Worm (Caenorhabditis elegans) whole organism, young adult: Measurements from ENCODE around the gene C46A5.6.

Experiments used
- B0336.3 ChIP-seq: fragments of 200-800 bp; sonication (Bioruptor generic); IDR thresholded peaks from 2 replicates; pipeline ENCODE4 v1.3.6; 2022; ENCODE audit warnings: missing genetic modification characterization, missing compliant biosample characterization
- C06A6.2 ChIP-seq: fragments of 200-800 bp; sonication (Bioruptor generic); conservative IDR thresholded peaks from 2 replicates; pipeline ENCODE4 v1.3.6; 2022; ENCODE audit warnings: missing genetic modification characterization, missing compliant biosample characterization
- F10E7.11 ChIP-seq: sonication (generic microtip); optimal IDR thresholded peaks from 2 replicates; lab custom pipeline; 2017; ENCODE audit warnings: mild to moderate bottlenecking, missing genetic modification characterization, moderate library complexity, missing compliant biosample characterization
- F22D6.2 ChIP-seq: sonication (generic microtip); optimal IDR thresholded peaks from 2 replicates; lab custom pipeline; 2016; ENCODE audit warnings: mild to moderate bottlenecking, missing genetic modification characterization, missing compliant biosample characterization
- F23B12.7 ChIP-seq: sonication (generic microtip); optimal IDR thresholded peaks from 2 replicates; lab custom pipeline; 2017; ENCODE audit warnings: missing genetic modification characterization, mild to moderate bottlenecking, missing compliant biosample characterization, antibody characterized with exemption, moderate library complexity; ENCODE audit not compliant: insufficient read depth
- F55B11.4 ChIP-seq: sonication (generic microtip); optimal IDR thresholded peaks from 2 replicates; lab custom pipeline; 2016; ENCODE audit warnings: missing compliant biosample characterization, missing genetic modification characterization, borderline replicate concordance; ENCODE audit not compliant: insufficient read depth
- F57A8.1 ChIP-seq: fragments of 200-800 bp; sonication (Bioruptor generic); optimal IDR thresholded peaks from 2 replicates; lab custom pipeline; 2018; ENCODE audit warnings: mild to moderate bottlenecking, missing genetic modification characterization, moderate library complexity, missing compliant biosample characterization
- K11D2.4 ChIP-seq: fragments of 200-800 bp; sonication (Bioruptor generic); IDR thresholded peaks from 2 replicates; pipeline ENCODE4 v1.3.6; 2022; ENCODE audit warnings: missing genetic modification reagents, missing genetic modification characterization, missing compliant biosample characterization
- K12H6.12 ChIP-seq: fragments of 200-800 bp; sonication (Bioruptor generic); optimal IDR thresholded peaks from 2 replicates; lab custom pipeline; 2018; ENCODE audit warnings: mild to moderate bottlenecking, missing genetic modification characterization, missing compliant biosample characterization
- T26A5.8 ChIP-seq: sonication (generic microtip); optimal IDR thresholded peaks from 2 replicates; lab custom pipeline; 2016; ENCODE audit warnings: missing genetic modification characterization, missing compliant biosample characterization
- Y53G8AR.9 ChIP-seq: fragments of 200-800 bp; sonication (Bioruptor generic); conservative IDR thresholded peaks from 2 replicates; pipeline ENCODE4 v1.3.6; 2022; ENCODE audit warnings: missing genetic modification reagents, missing genetic modification characterization, missing compliant biosample characterization
- Y67H2A.10 ChIP-seq: fragments of 200-800 bp; sonication (Bioruptor generic); conservative IDR thresholded peaks from 2 replicates; pipeline ENCODE4 v1.3.6; 2022; ENCODE audit warnings: missing genetic modification reagents, missing genetic modification characterization, missing compliant biosample characterization
- aptf-3 ChIP-seq: fragments of 200-800 bp; sonication (Bioruptor generic); IDR thresholded peaks from 2 replicates; pipeline ENCODE4 v1.3.6; 2022; ENCODE audit warnings: missing genetic modification characterization, missing compliant biosample characterization
- attf-5 ChIP-seq: fragments of 200-800 bp; sonication (Bioruptor generic); optimal IDR thresholded peaks from 2 replicates; lab custom pipeline; 2018; ENCODE audit warnings: mild to moderate bottlenecking, missing genetic modification characterization, missing compliant biosample characterization
- bed-1 ChIP-seq: fragments of 200-800 bp; sonication (Bioruptor generic); IDR thresholded peaks from 2 replicates; pipeline ENCODE4 v1.3.6; 2022; ENCODE audit warnings: missing genetic modification reagents, missing genetic modification characterization, missing compliant biosample characterization
- ceh-100 ChIP-seq: fragments of 200-800 bp; sonication (Bioruptor generic); IDR thresholded peaks from 2 replicates; pipeline ENCODE4 v1.3.6; 2022; ENCODE audit warnings: missing genetic modification reagents, missing genetic modification characterization, missing compliant biosample characterization
- ceh-27 ChIP-seq: fragments of 200-800 bp; sonication (Bioruptor generic); optimal IDR thresholded peaks from 2 replicates; lab custom pipeline; 2018; ENCODE audit warnings: mild to moderate bottlenecking, missing genetic modification characterization, moderate library complexity, missing compliant biosample characterization
- ceh-79 ChIP-seq: sonication (generic microtip); optimal IDR thresholded peaks from 2 replicates; lab custom pipeline; 2017; ENCODE audit warnings: mild to moderate bottlenecking, missing genetic modification characterization, missing compliant biosample characterization
- dox-1 ChIP-seq: fragments of 200-800 bp; sonication (Bioruptor generic); IDR thresholded peaks from 2 replicates; pipeline ENCODE4 v1.3.6; 2022; ENCODE audit warnings: missing genetic modification reagents, missing genetic modification characterization, missing compliant biosample characterization
- dpff-1 ChIP-seq: sonication (generic microtip); optimal IDR thresholded peaks from 2 replicates; lab custom pipeline; 2017; ENCODE audit warnings: mild to moderate bottlenecking, missing genetic modification characterization, missing compliant biosample characterization
- egrh-3 ChIP-seq: fragments of 200-800 bp; sonication (Bioruptor generic); IDR thresholded peaks from 2 replicates; pipeline ENCODE4 v1.3.6; 2022; ENCODE audit warnings: missing genetic modification reagents, missing genetic modification characterization, missing compliant biosample characterization
- ekl-4 ChIP-seq: fragments of 200-800 bp; sonication (Bioruptor generic); IDR thresholded peaks from 2 replicates; pipeline ENCODE4 v1.3.6; 2022; ENCODE audit warnings: missing genetic modification reagents, missing genetic modification characterization, missing compliant biosample characterization
- gei-17 ChIP-seq: fragments of 200-800 bp; sonication (Bioruptor generic); optimal IDR thresholded peaks from 2 replicates; lab custom pipeline; 2018; ENCODE audit warnings: mild to moderate bottlenecking, missing genetic modification characterization, missing compliant biosample characterization
- hlh-12 ChIP-seq: sonication (generic microtip); optimal IDR thresholded peaks from 2 replicates; lab custom pipeline; 2016; ENCODE audit warnings: missing genetic modification characterization, missing compliant biosample characterization
- hmg-1.2 ChIP-seq: fragments of 200-800 bp; sonication (Bioruptor generic); IDR thresholded peaks from 2 replicates; pipeline ENCODE4 v1.3.6; 2022; ENCODE audit warnings: missing genetic modification reagents, missing genetic modification characterization, missing compliant biosample characterization
- hmg-20 ChIP-seq: fragments of 200-800 bp; sonication (Bioruptor generic); IDR thresholded peaks from 2 replicates; pipeline ENCODE4 v1.3.6; 2022; ENCODE audit warnings: missing genetic modification reagents, missing genetic modification characterization, missing compliant biosample characterization
- hsf-1 ChIP-seq: fragments of 200-800 bp; sonication (Bioruptor generic); IDR thresholded peaks from 2 replicates; pipeline ENCODE4 v1.3.6; 2022; ENCODE audit warnings: missing genetic modification reagents, missing genetic modification characterization, missing compliant biosample characterization
- let-526 ChIP-seq: fragments of 200-800 bp; sonication (Bioruptor generic); IDR thresholded peaks from 2 replicates; pipeline ENCODE4 v1.3.6; 2022; ENCODE audit warnings: missing genetic modification reagents, missing genetic modification characterization, missing compliant biosample characterization
- let-607 ChIP-seq, 2 experiments: fragments of 200-800 bp in 1 of 2; sonication (Bioruptor generic) in 1 of 2; sonication (generic microtip) in 1 of 2; optimal IDR thresholded peaks; 2 replicates each; lab custom pipeline; 2016 to 2018; ENCODE audit warnings: mild to moderate bottlenecking in 2 of 2, missing compliant biosample characterization in 2 of 2, missing genetic modification characterization in 2 of 2, moderate library complexity in 2 of 2, missing genotype in 1 of 2
- lin-26 ChIP-seq: fragments of 200-800 bp; sonication (Bioruptor generic); IDR thresholded peaks from 2 replicates; pipeline ENCODE4 v1.3.6; 2022; ENCODE audit warnings: missing genetic modification reagents, missing genetic modification characterization, missing compliant biosample characterization
- lin-40 ChIP-seq: sonication (generic microtip); optimal IDR thresholded peaks from 2 replicates; lab custom pipeline; 2016; ENCODE audit warnings: missing genetic modification characterization, mild to moderate bottlenecking, missing compliant biosample characterization, missing genotype, missing genetic modification reagents
- lir-1 ChIP-seq: fragments of 200-800 bp; sonication (Bioruptor generic); conservative IDR thresholded peaks from 2 replicates; pipeline ENCODE4 v1.3.6; 2022; ENCODE audit warnings: missing genetic modification reagents, missing genetic modification characterization, missing compliant biosample characterization
- madf-3 ChIP-seq: fragments of 200-800 bp; sonication (Bioruptor generic); IDR thresholded peaks from 2 replicates; pipeline ENCODE4 v1.3.6; 2022; ENCODE audit warnings: missing genetic modification reagents, missing genetic modification characterization, missing compliant biosample characterization
- madf-6 ChIP-seq: fragments of 200-800 bp; sonication (Bioruptor generic); IDR thresholded peaks from 2 replicates; pipeline ENCODE4 v1.3.6; 2022; ENCODE audit warnings: missing genetic modification reagents, missing genetic modification characterization, missing compliant biosample characterization
- mcd-1 ChIP-seq: fragments of 200-800 bp; sonication (Bioruptor generic); IDR thresholded peaks from 2 replicates; pipeline ENCODE4 v1.3.6; 2022; ENCODE audit warnings: missing genetic modification reagents, missing genetic modification characterization, missing compliant biosample characterization
- nfya-1 ChIP-seq: sonication (generic microtip); optimal IDR thresholded peaks from 2 replicates; lab custom pipeline; 2017; ENCODE audit warnings: antibody characterized with exemption, missing compliant biosample characterization, missing genetic modification characterization, borderline replicate concordance; ENCODE audit not compliant: insufficient read depth
- nfya-2 ChIP-seq: fragments of 200-800 bp; sonication (Bioruptor generic); IDR thresholded peaks from 2 replicates; pipeline ENCODE4 v1.3.6; 2022; ENCODE audit warnings: missing genetic modification reagents, missing genetic modification characterization, missing compliant biosample characterization
- nfyb-1 ChIP-seq: fragments of 200-800 bp; sonication (Bioruptor generic); IDR thresholded peaks from 2 replicates; pipeline ENCODE4 v1.3.6; 2022; ENCODE audit warnings: missing genetic modification reagents, missing genetic modification characterization, missing compliant biosample characterization
- nhr-120 ChIP-seq: fragments of 200-800 bp; sonication (Bioruptor generic); IDR thresholded peaks from 2 replicates; pipeline ENCODE4 v1.3.6; 2022; ENCODE audit warnings: missing genetic modification characterization, missing compliant biosample characterization
- nhr-27 ChIP-seq: fragments of 200-800 bp; sonication (Bioruptor generic); optimal IDR thresholded peaks from 2 replicates; lab custom pipeline; 2018; ENCODE audit warnings: mild to moderate bottlenecking, missing genetic modification characterization, moderate library complexity, missing compliant biosample characterization
- pbrm-1 ChIP-seq: fragments of 200-800 bp; sonication (Bioruptor generic); IDR thresholded peaks from 2 replicates; pipeline ENCODE4 v1.3.6; 2022; ENCODE audit warnings: missing genetic modification reagents, missing genetic modification characterization, missing compliant biosample characterization
- rec-8 ChIP-seq, 2 experiments: sonication (generic microtip); optimal IDR thresholded peaks; 2 replicates each; lab custom pipeline; 2016; ENCODE audit warnings: mild to moderate bottlenecking in 2 of 2, missing genetic modification characterization in 2 of 2, missing genetic modification reagents in 2 of 2, missing genotype in 2 of 2, missing biosample characterization in 1 of 2, missing compliant biosample characterization in 1 of 2, moderate library complexity in 1 of 2
- rpc-1 ChIP-seq, 2 experiments: fragments of 150-350 bp in 1 of 2; sonication (generic microtip) in 1 of 2; optimal IDR thresholded peaks; 2 replicates each; lab custom pipeline; 2014 to 2018; ENCODE audit warnings: missing biosample characterization in 1 of 2, missing genetic modification characterization in 1 of 2, missing genetic modification reagents in 1 of 2, missing genotype in 1 of 2
- somi-1 ChIP-seq: fragments of 200-800 bp; sonication (Bioruptor generic); optimal IDR thresholded peaks from 2 replicates; lab custom pipeline; 2018; ENCODE audit warnings: mild to moderate bottlenecking, missing genetic modification characterization, missing compliant biosample characterization
- tbp1 ChIP-seq: fragments of 200-800 bp; sonication (Bioruptor generic); optimal IDR thresholded peaks from 2 replicates; lab custom pipeline; 2018; ENCODE audit warnings: mild to moderate bottlenecking, missing genetic modification characterization, missing compliant biosample characterization
- xnd-1 ChIP-seq: sonication (generic microtip); optimal IDR thresholded peaks from 2 replicates; lab custom pipeline; 2016; ENCODE audit warnings: missing genotype, missing genetic modification reagents, missing genetic modification characterization, missing compliant biosample characterization
- ztf-6 ChIP-seq: fragments of 200-800 bp; sonication (Bioruptor generic); IDR thresholded peaks from 2 replicates; pipeline ENCODE4 v1.3.6; 2022; ENCODE audit warnings: missing genetic modification reagents, missing genetic modification characterization, missing compliant biosample characterization

C46A5.6 gene

ce11 chrIV:7789521-7789949 is 25.9 kb upstream of the C46A5.6 start, which contains the start of gene imp-3 (continued):
- peak; percentile 7 for TF ChIP-seq dpff-1 (tag; lab: Kevin White, UChicago)
- TF ChIP-seq ekl-4 (GFP tag; lab: Robert Waterston, UW): peak; percentile 83
- TF ChIP-seq attf-5: peak; percentile 74
- peak; percentile 60 for TF ChIP-seq tbp1 (GFP tag; lab: Kevin White, UChicago)
- TF ChIP-seq nhr-27 (tag; lab: Kevin White, UChicago): no peak
- no peak for TF ChIP-seq F57A8.1 (GFP tag; lab: Kevin White, UChicago)
- no peak for TF ChIP-seq ztf-6 (GFP tag; lab: Robert Waterston, UW)
- peak; percentile 77 for TF ChIP-seq lin-26 (GFP tag; lab: Robert Waterston, UW)
- peak; percentile 60 for TF ChIP-seq lin-40
- TF ChIP-seq madf-6 (GFP tag; lab: Robert Waterston, UW): peak; percentile 72
- no peak for TF ChIP-seq F22D6.2 (tag; lab: Kevin White, UChicago)
- peak; percentile 75 for TF ChIP-seq hsf-1 (GFP tag; lab: Robert Waterston, UW)
- no peak for TF ChIP-seq rec-8 (tag; optimal IDR thresholded peaks at IDR 0.05; lab: Kevin White, UChicago)
- peak; percentile 33 for TF ChIP-seq Y67H2A.10 (GFP tag; lab: Robert Waterston, UW)
- 0 out of 2 replicates have a peak, but pooled peaks have one; percentile 46 for TF ChIP-seq hmg-20
- peak; percentile 69 for TF ChIP-seq nfyb-1
- TF ChIP-seq nfya-2 (GFP tag; lab: Robert Waterston, UW): no peak
- TF ChIP-seq mcd-1: peak; percentile 73
- TF ChIP-seq xnd-1 (tag; lab: Kevin White, UChicago): peak; percentile 23
- no peak for TF ChIP-seq hlh-12 (tag; lab: Kevin White, UChicago)
- TF ChIP-seq F23B12.7 (tag; lab: Kevin White, UChicago): no peak
- no peak for TF ChIP-seq bed-1
- peak; percentile 95 for TF ChIP-seq Y53G8AR.9 (GFP tag; lab: Robert Waterston, UW)
- peak; percentile 62 for TF ChIP-seq pbrm-1 (GFP tag; lab: Robert Waterston, UW)
- TF ChIP-seq aptf-3: peak; percentile 35; the same call in 1 of the 2 replicates
- TF ChIP-seq dox-1 (GFP tag; lab: Robert Waterston, UW): peak; percentile 68; the same call in 1 of the 2 replicates
- 0 out of 2 replicates have a peak, but pooled peaks have one; percentile 22 for TF ChIP-seq lir-1 (GFP tag; lab: Robert Waterston, UW)
- no peak for TF ChIP-seq T26A5.8 (tag; lab: Kevin White, UChicago)
- no peak for TF ChIP-seq C06A6.2 (GFP tag; lab: Robert Waterston, UW)
- no peak for TF ChIP-seq somi-1 (GFP tag; lab: Kevin White, UChicago)
- TF ChIP-seq F10E7.11: peak; percentile 69
- TF ChIP-seq K12H6.12: peak; percentile 51
- peak; percentile 7 for TF ChIP-seq ceh-27 (GFP tag; lab: Kevin White, UChicago)
- TF ChIP-seq egrh-3 (GFP tag; lab: Robert Waterston, UW): no peak
- TF ChIP-seq K11D2.4 (GFP tag; lab: Robert Waterston, UW): peak; percentile 61
- peak; percentile 1 for TF ChIP-seq gei-17
- no peak for TF ChIP-seq nfya-1 (tag; lab: Kevin White, UChicago)
- TF ChIP-seq ceh-79 (tag; lab: Kevin White, UChicago): peak; percentile 49
- no peak for TF ChIP-seq F55B11.4 (tag; lab: Kevin White, UChicago)
- no peak for TF ChIP-seq rpc-1 (optimal IDR thresholded peaks at IDR 0.05; lab: Kevin White, UChicago)
- no peak for TF ChIP-seq rpc-1 (tag; optimal IDR thresholded peaks at IDR 0.05; lab: Kevin White, UChicago)
- no peak for TF ChIP-seq let-526
- TF ChIP-seq nhr-120 (GFP tag; lab: Robert Waterston, UW): no peak
- no peak; the same call in 1 of the 2 replicates for TF ChIP-seq hmg-1.2 (GFP tag; lab: Robert Waterston, UW)
- peak; percentile 60 for TF ChIP-seq ceh-100 (GFP tag; lab: Robert Waterston, UW)
- TF ChIP-seq B0336.3 (GFP tag; lab: Robert Waterston, UW): peak; percentile 80
- TF ChIP-seq let-607 (tag; optimal IDR thresholded peaks at IDR 0.05; lab: Kevin White, UChicago): peak; percentile 19 to 24
- TF ChIP-seq madf-3: 0 out of 2 replicates have a peak, but pooled peaks have one; percentile 40
